Worm (Caenorhabditis elegans): ENCODE results near the gene haao-1.

Gene haao-1

DNA sequence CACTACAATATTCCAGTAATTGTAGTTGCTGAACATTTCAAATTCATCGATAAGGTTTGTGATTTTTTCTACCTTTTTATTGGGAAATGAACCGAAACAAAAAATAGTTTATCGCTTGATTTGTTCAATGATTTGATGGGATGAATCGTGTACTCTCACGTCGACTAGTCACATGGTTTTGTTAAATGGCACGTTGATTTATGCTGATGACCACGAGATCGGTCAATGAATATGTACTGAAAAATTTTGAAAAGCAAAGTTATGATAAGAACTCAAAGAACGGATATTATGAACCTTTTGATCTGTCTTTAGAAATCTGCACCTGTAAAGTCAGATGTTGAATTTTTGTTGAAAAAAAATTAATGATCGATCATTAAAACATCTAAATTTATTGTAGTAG, 11.6 kb downstream of the haao-1 start (continued):
- no peak for TF ChIP-seq ces-1 (GFP tag; optimal IDR thresholded peaks at IDR 0.05)
- TF ChIP-seq lsy-2 (tag; optimal IDR thresholded peaks at IDR 0.05), result peak; percentile 15 to 60
- no peak for TF ChIP-seq fkh-8 (tag; optimal IDR thresholded peaks at IDR 0.05)
- no peak for TF ChIP-seq aha-1 (tag; optimal IDR thresholded peaks at IDR 0.05)
- TF ChIP-seq nhr-71 (tag; optimal IDR thresholded peaks at IDR 0.05), result peak; percentile 89
- TF ChIP-seq unc-98 (GFP tag; IDR thresholded peaks at IDR 0.05), result no peak
- peak; percentile 36 for TF ChIP-seq lin-13 (GFP tag; optimal IDR thresholded peaks at IDR 0.05)
- no peak for TF ChIP-seq C04F5.9 (tag; optimal IDR thresholded peaks at IDR 0.05)
- TF ChIP-seq tlp-1 (tag; optimal IDR thresholded peaks at IDR 0.05), result no peak
- TF ChIP-seq C16A3.4 (tag; optimal IDR thresholded peaks at IDR 0.05), result peak; percentile 70
- no peak for TF ChIP-seq ceh-63 (GFP tag; optimal IDR thresholded peaks at IDR 0.05)
- TF ChIP-seq dpl-1 (GFP tag; optimal IDR thresholded peaks at IDR 0.05), result peak in 1 of 3 experiments; percentile 58
- TF ChIP-seq dsc-1 (tag; optimal IDR thresholded peaks at IDR 0.05), result no peak
- peak; percentile 85 for TF ChIP-seq blmp-1 (tag; optimal IDR thresholded peaks at IDR 0.05)
- TF ChIP-seq aly-2 (tag; optimal IDR thresholded peaks at IDR 0.05), result no peak
- TF ChIP-seq lin-15B (tag; optimal IDR thresholded peaks at IDR 0.05), result no peak
- no peak for TF ChIP-seq fkh-4 (tag; optimal IDR thresholded peaks at IDR 0.05; ENCODE audit: borderline replicate concordance)
- TF ChIP-seq nhr-47 (tag; optimal IDR thresholded peaks at IDR 0.05), result peak; percentile 69
- TF ChIP-seq nhr-237 (tag; optimal IDR thresholded peaks at IDR 0.05), result no peak
- TF ChIP-seq zag-1 (tag; optimal IDR thresholded peaks at IDR 0.05), result no peak
- TF ChIP-seq egl-13 (tag; optimal IDR thresholded peaks at IDR 0.05), result no peak
- TF ChIP-seq mep-1 (tag; optimal IDR thresholded peaks at IDR 0.05), result peak; percentile 56
- TF ChIP-seq ceh-88 (GFP tag; IDR thresholded peaks at IDR 0.05), result 0 out of 2 replicates have a peak, but pooled peaks have one; percentile 35
- no peak for TF ChIP-seq snpc-4 (tag; optimal IDR thresholded peaks at IDR 0.05)
- peak; percentile 95 for TF ChIP-seq nhr-19 (GFP tag; conservative IDR thresholded peaks at IDR 0.05)
- no peak for TF ChIP-seq pqm-1 (tag; optimal IDR thresholded peaks at IDR 0.05)
- TF ChIP-seq unc-62 (GFP tag; optimal IDR thresholded peaks at IDR 0.05), result no peak
- TF ChIP-seq ets-5 (GFP tag; IDR thresholded peaks at IDR 0.05), result no peak
- TF ChIP-seq lir-3 (tag; optimal IDR thresholded peaks at IDR 0.05; ENCODE audit: poor library complexity), result peak; percentile 39
- no peak for TF ChIP-seq C34B4.2 (tag; optimal IDR thresholded peaks at IDR 0.05)
- TF ChIP-seq xbp-1 (tag; optimal IDR thresholded peaks at IDR 0.05), result peak; percentile 32
- no peak for TF ChIP-seq pag-3 (tag; optimal IDR thresholded peaks at IDR 0.05; ENCODE audit: borderline replicate concordance, insufficient read depth)
- no peak for TF ChIP-seq unc-86 (tag; optimal IDR thresholded peaks at IDR 0.05)
- TF ChIP-seq nhr-11 (tag; optimal IDR thresholded peaks at IDR 0.05), result no peak
- peak; percentile 33 to 100 (median 90) for TF ChIP-seq elt-3 (tag; optimal IDR thresholded peaks at IDR 0.05)
- no peak for TF ChIP-seq fkh-10 (GFP tag; optimal IDR thresholded peaks at IDR 0.05)
- TF ChIP-seq snu-23 (GFP tag; optimal IDR thresholded peaks at IDR 0.05), result peak; percentile 79
- TF ChIP-seq lin-39 (tag; optimal IDR thresholded peaks at IDR 0.05), result no peak
- no peak for TF ChIP-seq alr-1 (tag; optimal IDR thresholded peaks at IDR 0.05; ENCODE audit: borderline replicate concordance)
- peak; percentile 17 for TF ChIP-seq sox-4 (tag; optimal IDR thresholded peaks at IDR 0.05)
- no peak for TF ChIP-seq hlh-17 (GFP tag; optimal IDR thresholded peaks at IDR 0.05; ENCODE audit: borderline replicate concordance)
- peak; percentile 94 for TF ChIP-seq nhr-20 (tag; optimal IDR thresholded peaks at IDR 0.05)
- TF ChIP-seq skn-1 (tag; optimal IDR thresholded peaks at IDR 0.05), result no peak
- no peak for TF ChIP-seq zip-4 (GFP tag; optimal IDR thresholded peaks at IDR 0.05)
- no peak for TF ChIP-seq ztf-11 (tag; optimal IDR thresholded peaks at IDR 0.05)
- no peak for TF ChIP-seq jun-1 (tag; optimal IDR thresholded peaks at IDR 0.05)
- TF ChIP-seq efl-1 (optimal IDR thresholded peaks at IDR 0.05), result peak in 1 of 2 experiments; percentile 21
- TF ChIP-seq efl-1 (GFP tag; optimal IDR thresholded peaks at IDR 0.05 in 1 of 2), result peak in 1 of 2 experiments; percentile 90
- TF ChIP-seq vab-15 (tag; optimal IDR thresholded peaks at IDR 0.05), result peak; percentile 23
- no peak for TF ChIP-seq swsn-7 (tag; optimal IDR thresholded peaks at IDR 0.05)
- peak; percentile 87 for TF ChIP-seq nhr-90 (tag; optimal IDR thresholded peaks at IDR 0.05; ENCODE audit: poor library complexity)
- no peak for TF ChIP-seq Y116A8C.19 (tag; optimal IDR thresholded peaks at IDR 0.05; ENCODE audit: borderline replicate concordance)
- no peak for TF ChIP-seq pax-3 (tag; optimal IDR thresholded peaks at IDR 0.05)

All from whole organism, L1 larva.